Fruit fly (Drosophila melanogaster) whole organism, embryonic: ENCODE data around the gene da.
A peak's percentile ranks its signal among the peaks of the same experiment; 100 is the strongest.

Experiments
- Antp ChIP-seq: fragments of 200-800 bp; sonication (Bioruptor generic); optimal IDR thresholded peaks from 3 replicates; lab custom pipeline; 2016; ENCODE audit warnings: missing biosample characterization, missing genetic modification characterization
- CG10274 ChIP-seq: fragments of 200-800 bp; sonication (Bioruptor generic); optimal IDR thresholded peaks from 3 replicates; lab custom pipeline; 2017; ENCODE audit warnings: missing biosample characterization, mild to moderate bottlenecking, missing genetic modification characterization
- CG10959 ChIP-seq: fragments of 200-800 bp; sonication (Bioruptor generic); IDR thresholded peaks from 2 replicates; pipeline ENCODE4 v1.3.6; 2022; ENCODE audit warnings: missing biosample characterization, missing genetic modification characterization
- CG12071 ChIP-seq: fragments of 200-800 bp; sonication (Bioruptor generic); optimal IDR thresholded peaks from 3 replicates; lab custom pipeline; 2018; ENCODE audit warnings: missing biosample characterization, mild to moderate bottlenecking, missing genetic modification characterization
- CG12299 ChIP-seq: fragments of 200-800 bp; sonication (Bioruptor generic); optimal IDR thresholded peaks from 2 replicates; lab custom pipeline; 2018; ENCODE audit warnings: missing biosample characterization, mild to moderate bottlenecking, missing genetic modification characterization
- CG12769 ChIP-seq: fragments of 200-800 bp; sonication (Bioruptor generic); optimal IDR thresholded peaks from 2 replicates; lab custom pipeline; 2019; ENCODE audit warnings: missing biosample characterization, mild to moderate bottlenecking, missing genetic modification characterization, moderate library complexity
- CG13123 ChIP-seq: fragments of 200-800 bp; sonication (Bioruptor generic); optimal IDR thresholded peaks from 2 replicates; lab custom pipeline; 2016; ENCODE audit warnings: missing biosample characterization, missing genetic modification characterization
- CG14965 ChIP-seq: fragments of 200-800 bp; sonication (Bioruptor generic); optimal IDR thresholded peaks from 2 replicates; lab custom pipeline; 2016; ENCODE audit warnings: missing biosample characterization, missing genetic modification characterization, borderline replicate concordance
- CG15073 ChIP-seq: fragments of 200-800 bp; sonication (Bioruptor generic); optimal IDR thresholded peaks from 2 replicates; lab custom pipeline; 2016; ENCODE audit warnings: missing biosample characterization, missing genetic modification characterization
- CG15269 ChIP-seq: fragments of 200-800 bp; sonication (Bioruptor generic); optimal IDR thresholded peaks from 2 replicates; lab custom pipeline; 2018; ENCODE audit warnings: missing biosample characterization, mild to moderate bottlenecking, missing genetic modification characterization, moderate library complexity
- CG1602 ChIP-seq: fragments of 200-800 bp; sonication (Bioruptor generic); optimal IDR thresholded peaks from 3 replicates; lab custom pipeline; 2016; ENCODE audit warnings: missing biosample characterization, missing genetic modification characterization
- CG17385 ChIP-seq: fragments of 200-800 bp; sonication (Bioruptor generic); optimal IDR thresholded peaks from 3 replicates; lab custom pipeline; 2018; ENCODE audit warnings: missing biosample characterization, mild to moderate bottlenecking, missing genetic modification characterization
- CG17568 ChIP-seq: fragments of 200-800 bp; sonication (Bioruptor generic); optimal IDR thresholded peaks from 2 replicates; lab custom pipeline; 2018; ENCODE audit warnings: missing biosample characterization, mild to moderate bottlenecking, missing genetic modification characterization, moderate library complexity
- CG18011 ChIP-seq: fragments of 200-800 bp; sonication (Bioruptor generic); optimal IDR thresholded peaks from 2 replicates; lab custom pipeline; 2017; ENCODE audit warnings: missing biosample characterization, missing genetic modification characterization, mild to moderate bottlenecking, moderate library complexity, missing genotype
- CG2889 ChIP-seq: fragments of 200-800 bp; sonication (Bioruptor generic); IDR thresholded peaks from 3 replicates; pipeline ENCODE4 v1.3.6; 2022; ENCODE audit warnings: missing biosample characterization, missing genetic modification characterization
- CG4404 ChIP-seq: fragments of 200-800 bp; sonication (Bioruptor generic); IDR thresholded peaks from 2 replicates; pipeline ENCODE4 v1.3.6; 2022; ENCODE audit warnings: missing biosample characterization, missing genetic modification characterization
- CG4730 ChIP-seq: fragments of 200-800 bp; sonication (Bioruptor generic); IDR thresholded peaks from 2 replicates; pipeline ENCODE4 v1.3.6; 2022; ENCODE audit warnings: missing biosample characterization, missing genetic modification characterization
- CG5245 ChIP-seq: fragments of 200-800 bp; sonication (Bioruptor generic); optimal IDR thresholded peaks from 3 replicates; lab custom pipeline; 2016; ENCODE audit warnings: missing biosample characterization, missing genetic modification characterization
- CG6689 ChIP-seq: fragments of 200-800 bp; sonication (Bioruptor generic); IDR thresholded peaks from 2 replicates; pipeline ENCODE4 v1.3.6; 2022; ENCODE audit warnings: missing biosample characterization, missing genetic modification characterization
- CG6765 ChIP-seq: fragments of 200-800 bp; sonication (Bioruptor generic); optimal IDR thresholded peaks from 3 replicates; lab custom pipeline; 2017; ENCODE audit warnings: missing biosample characterization, mild to moderate bottlenecking, missing genetic modification characterization
- CG7839 ChIP-seq: fragments of 200-800 bp; sonication (Bioruptor generic); optimal IDR thresholded peaks from 3 replicates; lab custom pipeline; 2018; ENCODE audit warnings: missing biosample characterization, mild to moderate bottlenecking, missing genetic modification characterization, moderate library complexity
- CG8290 ChIP-seq, 3 experiments: fragments of 200-800 bp; sonication (Bioruptor generic); optimal IDR thresholded peaks; 2 replicates each; lab custom pipeline; 2016 to 2019; ENCODE audit warnings: missing biosample characterization in 3 of 3, missing genetic modification characterization in 3 of 3, mild to moderate bottlenecking in 2 of 3, moderate library complexity in 1 of 3
- CG8359 ChIP-seq: fragments of 200-800 bp; sonication (Bioruptor generic); optimal IDR thresholded peaks from 2 replicates; lab custom pipeline; 2017; ENCODE audit warnings: missing biosample characterization, mild to moderate bottlenecking, missing genetic modification characterization, borderline replicate concordance
- Dref ChIP-seq: fragments of 200-800 bp; sonication (Bioruptor generic); IDR thresholded peaks from 2 replicates; pipeline ENCODE4 v1.3.6; 2022; ENCODE audit warnings: missing biosample characterization, missing genetic modification characterization
- Ets65A ChIP-seq: fragments of 200-800 bp; sonication (Bioruptor generic); peaks from one replicate; lab custom pipeline; 2016; ENCODE audit warnings: missing biosample characterization, missing genetic modification characterization
- Gug ChIP-seq: fragments of 200-800 bp; sonication (Bioruptor generic); IDR thresholded peaks from 4 replicates; pipeline ENCODE4 v1.3.6; 2022; ENCODE audit warnings: missing biosample characterization, missing genetic modification characterization
- HLH4C ChIP-seq: fragments of 200-800 bp; sonication (Bioruptor generic); IDR thresholded peaks from 3 replicates; pipeline ENCODE4 v1.3.6; 2022; ENCODE audit warnings: missing biosample characterization, missing genetic modification characterization; ENCODE audit not compliant: partially characterized antibody
- HmgD ChIP-seq: fragments of 200-800 bp; sonication (Bioruptor generic); optimal IDR thresholded peaks from 3 replicates; lab custom pipeline; 2016; ENCODE audit warnings: missing biosample characterization, missing genetic modification characterization
- Hmr ChIP-seq: fragments of 200-800 bp; sonication (Bioruptor generic); optimal IDR thresholded peaks from 3 replicates; lab custom pipeline; 2017; ENCODE audit warnings: mild to moderate bottlenecking, missing biosample characterization, missing genetic modification reagents, missing genetic modification characterization
- Hr3 ChIP-seq: fragments of 200-800 bp; sonication (Bioruptor generic); optimal IDR thresholded peaks from 3 replicates; lab custom pipeline; 2016; ENCODE audit warnings: missing biosample characterization, missing genetic modification characterization
- Lpt ChIP-seq: fragments of >200 bp; optimal IDR thresholded peaks from 2 replicates; lab custom pipeline; 2018; ENCODE audit warnings: missing biosample characterization, missing genetic modification characterization
- NfI ChIP-seq: fragments of 200-800 bp; sonication (Bioruptor generic); optimal IDR thresholded peaks from 3 replicates; lab custom pipeline; 2018; ENCODE audit warnings: missing biosample characterization, mild to moderate bottlenecking, missing genetic modification characterization, moderate library complexity
- Oaz ChIP-seq: fragments of 200-800 bp; sonication (Bioruptor generic); IDR thresholded peaks from 2 replicates; pipeline ENCODE4 v1.3.6; 2022; ENCODE audit warnings: missing biosample characterization, missing genetic modification characterization
- Vsx1 ChIP-seq: fragments of 200-800 bp; sonication (Bioruptor generic); optimal IDR thresholded peaks from 2 replicates; lab custom pipeline; 2017; ENCODE audit warnings: missing biosample characterization, mild to moderate bottlenecking, missing genetic modification characterization, missing genetic modification reagents
- amos ChIP-seq: fragments of 200-800 bp; sonication (Bioruptor generic); IDR thresholded peaks from 2 replicates; pipeline ENCODE4 v1.3.6; 2022; ENCODE audit warnings: missing biosample characterization, missing genetic modification characterization; ENCODE audit not compliant: partially characterized antibody
- ash1 ChIP-seq: fragments of 200-800 bp; sonication (Bioruptor generic); optimal IDR thresholded peaks from 2 replicates; lab custom pipeline; 2018; ENCODE audit warnings: missing biosample characterization, mild to moderate bottlenecking, missing genetic modification characterization
- bcd ChIP-seq: fragments of 200-800 bp; sonication (Bioruptor generic); optimal IDR thresholded peaks from 2 replicates; lab custom pipeline; 2017; ENCODE audit warnings: missing biosample characterization, mild to moderate bottlenecking, missing genetic modification characterization
- bsh ChIP-seq, 2 experiments: fragments of 200-800 bp; sonication (Bioruptor generic); optimal IDR thresholded peaks; 2 replicates each; lab custom pipeline; 2017 to 2018; ENCODE audit warnings: mild to moderate bottlenecking in 2 of 2, missing biosample characterization in 2 of 2, missing genetic modification characterization in 2 of 2, moderate library complexity in 1 of 2
- ci ChIP-seq: fragments of 200-800 bp; sonication (Bioruptor generic); IDR thresholded peaks from 3 replicates; pipeline ENCODE4 v1.3.6; 2022; ENCODE audit warnings: missing biosample characterization, missing genetic modification characterization
- cwo ChIP-seq: fragments of 200-800 bp; sonication (Bioruptor generic); optimal IDR thresholded peaks from 3 replicates; lab custom pipeline; 2017; ENCODE audit warnings: missing biosample characterization, missing genetic modification characterization, mild to moderate bottlenecking, moderate library complexity, missing genetic modification reagents
- dmrt11E ChIP-seq: fragments of 200-800 bp; sonication (Bioruptor generic); optimal IDR thresholded peaks from 3 replicates; lab custom pipeline; 2018; ENCODE audit warnings: missing biosample characterization, mild to moderate bottlenecking, missing genetic modification characterization, moderate library complexity
- fd102C ChIP-seq: fragments of 200-800 bp; sonication (Bioruptor generic); optimal IDR thresholded peaks from 2 replicates; lab custom pipeline; 2018; ENCODE audit warnings: missing biosample characterization, mild to moderate bottlenecking, missing genetic modification characterization, moderate library complexity
- fd3F ChIP-seq: fragments of 200-800 bp; sonication (Bioruptor generic); optimal IDR thresholded peaks from 2 replicates; lab custom pipeline; 2018; ENCODE audit warnings: missing biosample characterization, mild to moderate bottlenecking, missing genetic modification characterization, moderate library complexity
- gfzf ChIP-seq: fragments of 200-800 bp; sonication (Bioruptor generic); optimal IDR thresholded peaks from 2 replicates; lab custom pipeline; 2016; ENCODE audit warnings: missing biosample characterization, mild to moderate bottlenecking, missing genetic modification characterization, moderate library complexity
- org-1 ChIP-seq: fragments of 200-800 bp; sonication (Bioruptor generic); optimal IDR thresholded peaks from 2 replicates; lab custom pipeline; 2017; ENCODE audit warnings: missing biosample characterization, missing genetic modification characterization
- pb ChIP-seq: fragments of 200-800 bp; sonication (Bioruptor generic); optimal IDR thresholded peaks from 3 replicates; lab custom pipeline; 2016; ENCODE audit warnings: missing biosample characterization, missing genetic modification characterization
- ro ChIP-seq: fragments of 200-800 bp; sonication (Bioruptor generic); IDR thresholded peaks from 2 replicates; pipeline ENCODE4 v1.3.6; 2022; ENCODE audit warnings: missing biosample characterization, missing genetic modification characterization
- trem ChIP-seq: fragments of 200-800 bp; optimal IDR thresholded peaks from 3 replicates; lab custom pipeline; 2019; ENCODE audit warnings: missing biosample characterization, mild to moderate bottlenecking, missing genetic modification characterization, moderate library complexity
- yki ChIP-seq: fragments of >200 bp; optimal IDR thresholded peaks from 3 replicates; lab custom pipeline; 2018

da gene

dm6 chr2L:10381890-10382450 lies 5.9 kb upstream of the da start, which contains the start of gene CG5096 (continued):
- TF ChIP-seq Hmr (GFP tag; lab: Kevin White, UChicago) (peak; percentile 94), CG6765 (GFP tag; lab: Kevin White, UChicago) (peak; percentile 83), CG12299 (tag; lab: Kevin White, UChicago) (peak; percentile 90), NfI (GFP tag; lab: Kevin White, UChicago) (peak; percentile 89), CG18011 (peak; percentile 57), gfzf (GFP tag; lab: Kevin White, UChicago) (no peak), CG7839 (peak; percentile 94), fd102C (GFP tag; lab: Kevin White, UChicago) (no peak), cwo (GFP tag; lab: Kevin White, UChicago) (peak; percentile 92), CG17568 (GFP tag; lab: Kevin White, UChicago) (peak; percentile 86), org-1 (peak; percentile 78), CG12071 (GFP tag; lab: Kevin White, UChicago) (no peak), CG14965 (GFP tag; lab: Kevin White, UChicago) (no peak), Vsx1 (GFP tag; lab: Kevin White, UChicago) (peak; percentile 67), Dref (no peak), CG1602 (peak; percentile 76), CG8359 (GFP tag; lab: Kevin White, UChicago) (peak; percentile 49), dmrt11E (tag; lab: Kevin White, UChicago) (peak; percentile 49), CG8290 (GFP tag; optimal IDR thresholded peaks at IDR 0.05; lab: Kevin White, UChicago) (no peak), CG8290 (tag; optimal IDR thresholded peaks at IDR 0.05; lab: Kevin White, UChicago) (peak in 1 of 2 experiments; percentile 92), CG13123 (GFP tag; lab: Kevin White, UChicago) (peak; percentile 71), CG4404 (GFP tag; lab: Robert Waterston, UW) (no peak), Oaz (peak; percentile 85), CG2889 (peak; percentile 93), bcd (GFP tag; lab: Kevin White, UChicago) (peak; percentile 79), CG15073 (GFP tag; lab: Kevin White, UChicago) (peak; percentile 16), ci (GFP tag; lab: Robert Waterston, UW) (peak; percentile 94), fd3F (GFP tag; lab: Kevin White, UChicago) (peak; percentile 87), HLH4C (GFP tag; lab: Robert Waterston, UW) (no peak), Gug (GFP tag; lab: Robert Waterston, UW) (no peak), pb (GFP tag; lab: Kevin White, UChicago) (no peak), Hr3 (GFP tag; lab: Kevin White, UChicago) (peak; percentile 79), ash1 (GFP tag; lab: Kevin White, UChicago) (peak; percentile 82), Antp (GFP tag; lab: Kevin White, UChicago) (peak; percentile 48), CG17385 (GFP tag; lab: Kevin White, UChicago) (peak; percentile 89), CG6689 (peak; percentile 89), bsh (GFP tag; optimal IDR thresholded peaks at IDR 0.05; lab: Kevin White, UChicago) (peak in 1 of 2 experiments; percentile 90), Lpt (no peak), CG10959 (GFP tag; lab: Robert Waterston, UW) (peak; percentile 51; the same call in 1 of the 2 replicates), CG10274 (peak; percentile 46), trem (tag; lab: Kevin White, UChicago) (peak; percentile 75), Ets65A (peak; percentile 51), CG5245 (GFP tag; lab: Kevin White, UChicago) (peak; percentile 66), CG15269 (peak; percentile 95), yki (no peak), HmgD (no peak), CG4730 (GFP tag; lab: Robert Waterston, UW) (peak; percentile 80), amos (no peak), ro (GFP tag; lab: Robert Waterston, UW) (peak; percentile 39; the same call in 1 of the 2 replicates), CG12769 (tag; lab: Kevin White, UChicago) (peak; percentile 95)
